Worm (Caenorhabditis elegans): ENCODE results near the gene C33A11.2.

Gene C33A11.2

ce11 chrX:15365235-15365634 lies 557 bp upstream of the C33A11.2 start (continued):
- TF ChIP-seq snpc-4 (tag; optimal IDR thresholded peaks at IDR 0.05): peak; percentile 39
- TF ChIP-seq nhr-6 (tag; optimal IDR thresholded peaks at IDR 0.05): peak; percentile 87
- no peak for TF ChIP-seq ama-1 (optimal IDR thresholded peaks at IDR 0.05)

ce11 chrX:15372772-15373171 lies 7.0 kb downstream of the C33A11.2 start:
- TF ChIP-seq mbf-1 (tag; optimal IDR thresholded peaks at IDR 0.05) (no peak), ceh-16 (tag; optimal IDR thresholded peaks at IDR 0.05) (no peak), ztf-11 (tag; optimal IDR thresholded peaks at IDR 0.05) (no peak), nhr-25 (tag; optimal IDR thresholded peaks at IDR 0.05) (no peak), crh-2 (tag; optimal IDR thresholded peaks at IDR 0.05) (no peak), nhr-21 (tag; optimal IDR thresholded peaks at IDR 0.05) (no peak), fos-1 (tag; optimal IDR thresholded peaks at IDR 0.05) (no peak), nhr-10 (tag; optimal IDR thresholded peaks at IDR 0.05) (no peak), aly-2 (tag; optimal IDR thresholded peaks at IDR 0.05) (no peak), ceh-82 (tag; optimal IDR thresholded peaks at IDR 0.05) (no peak), unc-55 (GFP tag; optimal IDR thresholded peaks at IDR 0.05) (no peak), unc-39 (tag; optimal IDR thresholded peaks at IDR 0.05) (no peak), elt-1 (tag; optimal IDR thresholded peaks at IDR 0.05) (no peak), ama-1 (optimal IDR thresholded peaks at IDR 0.05) (no peak), snpc-4 (tag; optimal IDR thresholded peaks at IDR 0.05) (no peak)

- TF ChIP-seq fos-1 (tag; optimal IDR thresholded peaks at IDR 0.05) (peak; percentile 82), unc-55 (GFP tag; optimal IDR thresholded peaks at IDR 0.05) (peak; percentile 60), mbf-1 (tag; optimal IDR thresholded peaks at IDR 0.05) (no peak), zag-1 (tag; optimal IDR thresholded peaks at IDR 0.05) (no peak), ztf-11 (tag; optimal IDR thresholded peaks at IDR 0.05) (no peak), nhr-10 (tag; optimal IDR thresholded peaks at IDR 0.05) (no peak), elt-1 (tag; optimal IDR thresholded peaks at IDR 0.05) (no peak), ceh-16 (tag; optimal IDR thresholded peaks at IDR 0.05) (no peak), sem-4 (tag; optimal IDR thresholded peaks at IDR 0.05) (no peak), nhr-12 (tag; optimal IDR thresholded peaks at IDR 0.05) (no peak), elt-3 (tag; optimal IDR thresholded peaks at IDR 0.05) (no peak), nhr-21 (tag; optimal IDR thresholded peaks at IDR 0.05) (no peak), mab-5 (tag; optimal IDR thresholded peaks at IDR 0.05) (no peak), snpc-4 (tag; optimal IDR thresholded peaks at IDR 0.05) (no peak), unc-62 (GFP tag; optimal IDR thresholded peaks at IDR 0.05) (no peak), skn-1 (tag; optimal IDR thresholded peaks at IDR 0.05) (peak; percentile 45), F13H6.1 (tag; optimal IDR thresholded peaks at IDR 0.05) (peak; percentile 36), Y55F3AM.14 (GFP tag; optimal IDR thresholded peaks at IDR 0.05) (no peak), nhr-23 (tag; optimal IDR thresholded peaks at IDR 0.05) (no peak), nhr-11 (tag; optimal IDR thresholded peaks at IDR 0.05) (no peak), sma-9 (GFP tag; optimal IDR thresholded peaks at IDR 0.05) (peak; percentile 18), sma-9 (tag; optimal IDR thresholded peaks at IDR 0.05) (no peak), R02D3.7 (tag; optimal IDR thresholded peaks at IDR 0.05) (no peak), crh-2 (tag; optimal IDR thresholded peaks at IDR 0.05) (peak; percentile 33), alr-1 (tag; optimal IDR thresholded peaks at IDR 0.05) (no peak), lin-13 (GFP tag; optimal IDR thresholded peaks at IDR 0.05) (peak; percentile 34), gmeb-1 (tag; optimal IDR thresholded peaks at IDR 0.05) (peak; percentile 22), aly-2 (tag; optimal IDR thresholded peaks at IDR 0.05) (no peak), unc-39 (tag; optimal IDR thresholded peaks at IDR 0.05) (no peak), ztf-4 (tag; optimal IDR thresholded peaks at IDR 0.05) (no peak), nhr-129 (tag; optimal IDR thresholded peaks at IDR 0.05) (peak; percentile 35), dmd-4 (tag; optimal IDR thresholded peaks at IDR 0.05) (no peak), nhr-6 (tag; optimal IDR thresholded peaks at IDR 0.05) (no peak), peb-1 (tag; optimal IDR thresholded peaks at IDR 0.05) (no peak), lin-11 (tag; optimal IDR thresholded peaks at IDR 0.05) (peak; percentile 46), egl-27 (tag; optimal IDR thresholded peaks at IDR 0.05) (peak; percentile 12), ztf-1 (GFP tag; conservative IDR thresholded peaks at IDR 0.05) (no peak), sma-3 (GFP tag; optimal IDR thresholded peaks at IDR 0.05) (peak; percentile 10), ceh-82 (tag; optimal IDR thresholded peaks at IDR 0.05) (no peak), ama-1 (optimal IDR thresholded peaks at IDR 0.05) (no peak), C34F6.9 (tag; optimal IDR thresholded peaks at IDR 0.05) (peak; percentile 46), lsy-2 (tag; optimal IDR thresholded peaks at IDR 0.05) (peak in 1 of 2 experiments; percentile 10), blmp-1 (tag; optimal IDR thresholded peaks at IDR 0.05; ENCODE audit: insufficient read depth) (no peak), lin-39 (tag; optimal IDR thresholded peaks at IDR 0.05) (no peak), nhr-25 (tag; optimal IDR thresholded peaks at IDR 0.05) (peak; percentile 6), ZK546.5 (tag; optimal IDR thresholded peaks at IDR 0.05) (no peak), nhr-77 (tag; optimal IDR thresholded peaks at IDR 0.05) (no peak), nhr-237 (tag; optimal IDR thresholded peaks at IDR 0.05) (no peak)
Measured at ce11 chrX:15373415-15374048, 7.7 kb downstream of the C33A11.2 start.

Measured in whole organism, L2 larva.